Worm (Caenorhabditis elegans) whole organism, L4 larva: ENCODE data around the gene Y50E8A.1.

Experiments
- F10B5.3 ChIP-seq: sonication (generic microtip); optimal IDR thresholded peaks from 2 replicates; lab custom pipeline; 2016; ENCODE audit warnings: mild to moderate bottlenecking, missing genetic modification characterization, missing compliant biosample characterization
- F26F4.8 ChIP-seq: fragments of 200-800 bp; sonication (Bioruptor generic); conservative IDR thresholded peaks from 2 replicates; pipeline ENCODE4 v1.3.6; 2022; ENCODE audit warnings: missing genetic modification characterization, missing compliant biosample characterization
- F37D6.2 ChIP-seq: sonication (generic microtip); optimal IDR thresholded peaks from 2 replicates; lab custom pipeline; 2016; ENCODE audit warnings: mild to moderate bottlenecking, missing genetic modification characterization, missing compliant biosample characterization
- F44E2.7 ChIP-seq: fragments of 200-800 bp; sonication (Bioruptor generic); IDR thresholded peaks from 2 replicates; pipeline ENCODE4 v2.1.2; 2022; ENCODE audit warnings: missing genetic modification characterization, missing compliant biosample characterization
- R02D3.7 ChIP-seq: fragments of 150-350 bp; sonication (generic microtip); optimal IDR thresholded peaks from 3 replicates; lab custom pipeline; 2014; ENCODE audit warnings: missing biosample characterization, missing genetic modification characterization
- T20F7.1 ChIP-seq: fragments of 200-800 bp; sonication (Bioruptor generic); optimal IDR thresholded peaks from 2 replicates; lab custom pipeline; 2018; ENCODE audit warnings: mild to moderate bottlenecking, missing genetic modification characterization, missing compliant biosample characterization
- T26A8.4 ChIP-seq: fragments of 200-800 bp; sonication (Bioruptor generic); IDR thresholded peaks from 2 replicates; pipeline ENCODE4 v1.3.6; 2022; ENCODE audit warnings: missing genetic modification characterization, missing compliant biosample characterization
- Y105C5A.15 ChIP-seq: fragments of 200-800 bp; sonication (Bioruptor generic); IDR thresholded peaks from 2 replicates; pipeline ENCODE4 v1.3.6; 2022; ENCODE audit warnings: missing genetic modification characterization, missing compliant biosample characterization
- aha-1 ChIP-seq: fragments of 150-350 bp; peaks from one replicate; lab custom pipeline; 2014; ENCODE audit warnings: missing biosample characterization, missing genetic modification characterization
- aly-2 ChIP-seq: sonication (generic microtip); optimal IDR thresholded peaks from 2 replicates; lab custom pipeline; 2018; ENCODE audit warnings: missing biosample characterization, missing genetic modification characterization
- attf-4 ChIP-seq: sonication (generic microtip); optimal IDR thresholded peaks from 3 replicates; lab custom pipeline; 2017; ENCODE audit warnings: missing biosample characterization, missing genetic modification characterization
- daf-12 ChIP-seq: fragments of 150-350 bp; optimal IDR thresholded peaks from 2 replicates; lab custom pipeline; 2014; ENCODE audit warnings: missing biosample characterization, missing genetic modification reagents, missing genetic modification characterization
- daf-16 ChIP-seq, 3 experiments: sonication (generic microtip); optimal IDR thresholded peaks; 2 replicates each; lab custom pipeline; 2016 to 2017; ENCODE audit warnings: missing genetic modification characterization in 3 of 3, missing genetic modification reagents in 3 of 3, mild to moderate bottlenecking in 2 of 3, missing compliant biosample characterization in 2 of 3, missing biosample characterization in 1 of 3, moderate library complexity in 1 of 3
- dmd-6 ChIP-seq: fragments of 200-800 bp; sonication (Bioruptor generic); IDR thresholded peaks from 2 replicates; pipeline ENCODE4 v1.3.6; 2022; ENCODE audit warnings: missing genetic modification reagents, missing genetic modification characterization, missing compliant biosample characterization
- dmd-8 ChIP-seq: fragments of 200-800 bp; sonication (Bioruptor generic); IDR thresholded peaks from 2 replicates; pipeline ENCODE4 v1.3.6; 2022; ENCODE audit warnings: missing genetic modification characterization, missing compliant biosample characterization
- dmd-9 ChIP-seq: fragments of 200-800 bp; sonication (Bioruptor generic); IDR thresholded peaks from 2 replicates; pipeline ENCODE4 v1.3.6; 2022; ENCODE audit warnings: missing genetic modification reagents, missing genetic modification characterization, missing compliant biosample characterization
- dpl-1 ChIP-seq: fragments of 150-350 bp; optimal IDR thresholded peaks from 2 replicates; lab custom pipeline; 2014; ENCODE audit warnings: missing biosample characterization, missing genetic modification reagents, missing genetic modification characterization
- dve-1 ChIP-seq: sonication (generic microtip); optimal IDR thresholded peaks from 2 replicates; lab custom pipeline; 2017; ENCODE audit warnings: antibody characterized with exemption, mild to moderate bottlenecking, missing genetic modification characterization, missing compliant biosample characterization; ENCODE audit not compliant: insufficient read depth
- egl-43 ChIP-seq: fragments of 200-800 bp; sonication (Bioruptor generic); IDR thresholded peaks from 2 replicates; pipeline ENCODE4 v1.3.6; 2022; ENCODE audit warnings: missing genetic modification reagents, missing genetic modification characterization, missing compliant biosample characterization
- fkh-10 ChIP-seq: fragments of 150-350 bp; optimal IDR thresholded peaks from 2 replicates; lab custom pipeline; 2014; ENCODE audit warnings: missing biosample characterization, missing genetic modification reagents, missing genetic modification characterization
- fos-1 ChIP-seq: fragments of 150-350 bp; optimal IDR thresholded peaks from 2 replicates; lab custom pipeline; 2014; ENCODE audit warnings: missing biosample characterization, missing genetic modification characterization
- hlh-11 ChIP-seq: fragments of 200-800 bp; sonication (Bioruptor generic); optimal IDR thresholded peaks from 2 replicates; lab custom pipeline; 2018; ENCODE audit warnings: mild to moderate bottlenecking, missing genetic modification characterization, missing compliant biosample characterization
- hlh-30 ChIP-seq: sonication (generic microtip); optimal IDR thresholded peaks from 2 replicates; lab custom pipeline; 2017; ENCODE audit warnings: antibody characterized with exemption, mild to moderate bottlenecking, missing genetic modification characterization, missing compliant biosample characterization; ENCODE audit not compliant: insufficient read depth
- lim-7 ChIP-seq: fragments of 200-800 bp; sonication (Bioruptor generic); IDR thresholded peaks from 2 replicates; pipeline ENCODE4 v1.3.6; 2022; ENCODE audit warnings: missing genetic modification characterization, missing compliant biosample characterization
- lin-29 ChIP-seq: fragments of 200-800 bp; sonication (Bioruptor generic); IDR thresholded peaks from 2 replicates; pipeline ENCODE4 v1.3.6; 2022; ENCODE audit warnings: missing genetic modification reagents, missing genetic modification characterization, missing compliant biosample characterization
- lsy-2 ChIP-seq, 2 experiments: fragments of 150-350 bp in 1 of 2; sonication (generic microtip) in 1 of 2; optimal IDR thresholded peaks; 2 replicates each; lab custom pipeline; 2014 to 2017; ENCODE audit warnings: missing biosample characterization in 2 of 2, missing genetic modification characterization in 2 of 2
- madf-5 ChIP-seq, 2 experiments: fragments of 200-800 bp; sonication (Bioruptor generic); IDR thresholded peaks; 2 replicates each; pipeline ENCODE4 v1.3.6; 2022; ENCODE audit warnings: missing compliant biosample characterization in 2 of 2, missing genetic modification characterization in 2 of 2
- madf-9 ChIP-seq: fragments of 200-800 bp; sonication (Bioruptor generic); conservative IDR thresholded peaks from 2 replicates; pipeline ENCODE4 v1.3.6; 2022; ENCODE audit warnings: missing genetic modification reagents, missing genetic modification characterization, missing compliant biosample characterization
- mxl-2 ChIP-seq: fragments of 200-800 bp; sonication (Bioruptor generic); conservative IDR thresholded peaks from 2 replicates; pipeline ENCODE4 v1.3.6; 2022; ENCODE audit warnings: missing genetic modification reagents, missing genetic modification characterization, missing compliant biosample characterization
- mxl-3 ChIP-seq: fragments of 200-800 bp; sonication (Bioruptor generic); optimal IDR thresholded peaks from 2 replicates; lab custom pipeline; 2018; ENCODE audit warnings: mild to moderate bottlenecking, missing genetic modification characterization, missing compliant biosample characterization
- nhr-102 ChIP-seq: sonication (generic microtip); optimal IDR thresholded peaks from 2 replicates; lab custom pipeline; 2016; ENCODE audit warnings: mild to moderate bottlenecking, missing genetic modification characterization, moderate library complexity, missing compliant biosample characterization
- nhr-111 ChIP-seq: fragments of 200-800 bp; sonication (Bioruptor generic); optimal IDR thresholded peaks from 2 replicates; lab custom pipeline; 2018; ENCODE audit warnings: mild to moderate bottlenecking, missing genetic modification characterization, missing compliant biosample characterization
- nhr-237 ChIP-seq: sonication (generic microtip); optimal IDR thresholded peaks from 2 replicates; lab custom pipeline; 2017; ENCODE audit warnings: missing biosample characterization, missing genetic modification characterization
- nhr-25 ChIP-seq: sonication (generic microtip); optimal IDR thresholded peaks from 2 replicates; lab custom pipeline; 2017; ENCODE audit warnings: missing genetic modification characterization, mild to moderate bottlenecking, missing compliant biosample characterization, antibody characterized with exemption, moderate library complexity, borderline replicate concordance; ENCODE audit not compliant: insufficient read depth
- nhr-28 ChIP-seq: fragments of 150-350 bp; optimal IDR thresholded peaks from 2 replicates; lab custom pipeline; 2014; ENCODE audit warnings: missing biosample characterization, missing genetic modification characterization
- nhr-42 ChIP-seq: fragments of 200-800 bp; sonication (Bioruptor generic); IDR thresholded peaks from 2 replicates; pipeline ENCODE4 v1.3.6; 2022; ENCODE audit warnings: missing genetic modification characterization, missing compliant biosample characterization
- nhr-48 ChIP-seq: sonication (generic microtip); optimal IDR thresholded peaks from 2 replicates; lab custom pipeline; 2016; ENCODE audit warnings: mild to moderate bottlenecking, missing genetic modification characterization, missing compliant biosample characterization
- nhr-6 ChIP-seq: fragments of 150-350 bp; optimal IDR thresholded peaks from 2 replicates; lab custom pipeline; 2014; ENCODE audit warnings: missing biosample characterization, missing genetic modification characterization
- php-3 ChIP-seq: fragments of 200-800 bp; sonication (Bioruptor generic); IDR thresholded peaks from 2 replicates; pipeline ENCODE4 v1.3.6; 2022; ENCODE audit warnings: missing genetic modification reagents, missing genetic modification characterization, missing compliant biosample characterization
- pqm-1 ChIP-seq: sonication (generic microtip); optimal IDR thresholded peaks from 2 replicates; lab custom pipeline; 2017; ENCODE audit warnings: missing biosample characterization, missing genetic modification characterization
- sdz-12 ChIP-seq: fragments of 200-800 bp; sonication (Bioruptor generic); optimal IDR thresholded peaks from 2 replicates; lab custom pipeline; 2018; ENCODE audit warnings: mild to moderate bottlenecking, missing genetic modification characterization, missing compliant biosample characterization
- snpc-1.2 ChIP-seq: fragments of 200-800 bp; sonication (Bioruptor generic); IDR thresholded peaks from 2 replicates; pipeline ENCODE4 v1.3.6; 2022; ENCODE audit warnings: missing genetic modification reagents, missing genetic modification characterization, missing compliant biosample characterization
- spr-3 ChIP-seq: fragments of 200-800 bp; sonication (Bioruptor generic); optimal IDR thresholded peaks from 2 replicates; lab custom pipeline; 2018; ENCODE audit warnings: mild to moderate bottlenecking, missing genetic modification characterization, missing compliant biosample characterization
- unc-130 ChIP-seq: sonication (generic microtip); optimal IDR thresholded peaks from 2 replicates; lab custom pipeline; 2016; ENCODE audit warnings: missing genetic modification reagents, missing genetic modification characterization, missing compliant biosample characterization
- vab-7 ChIP-seq: fragments of 200-800 bp; sonication (Bioruptor generic); IDR thresholded peaks from 2 replicates; pipeline ENCODE4 v1.3.6; 2022; ENCODE audit warnings: missing genetic modification reagents, missing genetic modification characterization, missing compliant biosample characterization
- zag-1 ChIP-seq: fragments of 150-350 bp; optimal IDR thresholded peaks from 2 replicates; lab custom pipeline; 2014; ENCODE audit warnings: missing biosample characterization, missing genetic modification characterization
- zfp-3 ChIP-seq: fragments of 200-800 bp; sonication (Bioruptor generic); conservative IDR thresholded peaks from 2 replicates; pipeline ENCODE4 v1.3.6; 2022; ENCODE audit warnings: missing genetic modification reagents, missing genetic modification characterization, missing compliant biosample characterization
- zip-2 ChIP-seq: fragments of 150-350 bp; optimal IDR thresholded peaks from 2 replicates; lab custom pipeline; 2014; ENCODE audit warnings: missing biosample characterization, missing genetic modification characterization
- ztf-11 ChIP-seq: fragments of 150-350 bp; optimal IDR thresholded peaks from 2 replicates; lab custom pipeline; 2014; ENCODE audit warnings: missing biosample characterization, missing genetic modification characterization
- ztf-7 ChIP-seq: fragments of 150-350 bp; optimal IDR thresholded peaks from 2 replicates; lab custom pipeline; 2014; ENCODE audit warnings: missing biosample characterization, missing genetic modification characterization

The Y50E8A.1 gene

ce11 chrV:14696604-14697307 is 29.9 kb upstream of the Y50E8A.1 start, which contains the start of gene unc-112:
TSS of gene unc-112 (minus strand) at chrV:14696654.
- TF ChIP-seq attf-4 (no peak), hlh-11 (peak; percentile 94), unc-130 (GFP tag; lab: Kevin White, UChicago) (no peak), mxl-3 (GFP tag; lab: Kevin White, UChicago) (peak; percentile 85), nhr-48 (peak; percentile 25), nhr-25 (tag; lab: Kevin White, UChicago) (no peak), fkh-10 (GFP tag; lab: Kevin White, UChicago) (no peak), mxl-2 (GFP tag; lab: Robert Waterston, UW) (no peak), F10B5.3 (tag; lab: Kevin White, UChicago) (peak; percentile 50), aly-2 (no peak), nhr-28 (tag; lab: Kevin White, UChicago) (peak; percentile 90), zip-2 (tag; lab: Kevin White, UChicago) (no peak), R02D3.7 (tag; lab: Kevin White, UChicago) (no peak), zag-1 (tag; lab: Kevin White, UChicago) (no peak), vab-7 (GFP tag; lab: Robert Waterston, UW) (no peak), aha-1 (peak; percentile 98), nhr-102 (tag; lab: Kevin White, UChicago) (no peak), snpc-1.2 (GFP tag; lab: Robert Waterston, UW) (no peak), php-3 (no peak), Y105C5A.15 (GFP tag; lab: Robert Waterston, UW) (no peak), fos-1 (no peak), daf-12 (tag; lab: Kevin White, UChicago) (no peak), nhr-6 (tag; lab: Kevin White, UChicago) (peak; percentile 98), ztf-11 (no peak), zfp-3 (GFP tag; lab: Robert Waterston, UW) (no peak), nhr-42 (no peak), ztf-7 (no peak), madf-5 (GFP tag; IDR thresholded peaks at IDR 0.05; lab: Robert Waterston, UW) (0 out of 4 replicates have a peak, but pooled peaks of 1 of the 2 experiments have one; percentile 9), dmd-9 (GFP tag; lab: Robert Waterston, UW) (no peak), lin-29 (GFP tag; lab: Robert Waterston, UW) (no peak), hlh-30 (peak; percentile 67), spr-3 (no peak), T20F7.1 (no peak), dpl-1 (GFP tag; lab: Kevin White, UChicago) (peak; percentile 51), nhr-111 (GFP tag; lab: Kevin White, UChicago) (no peak), T26A8.4 (peak; percentile 24; the same call in 1 of the 2 replicates), pqm-1 (tag; lab: Kevin White, UChicago) (peak; percentile 84), lim-7 (GFP tag; lab: Robert Waterston, UW) (no peak), madf-9 (GFP tag; lab: Robert Waterston, UW) (no peak), daf-16 (GFP tag; optimal IDR thresholded peaks at IDR 0.05; lab: Kevin White, UChicago) (peak in 1 of 2 experiments; percentile 71), daf-16 (tag; optimal IDR thresholded peaks at IDR 0.05; lab: Kevin White, UChicago) (no peak), sdz-12 (no peak), nhr-237 (tag; lab: Kevin White, UChicago) (no peak), dmd-6 (GFP tag; lab: Robert Waterston, UW) (no peak; the same call in none of the 2 replicates), dmd-8 (GFP tag; lab: Robert Waterston, UW) (no peak), F37D6.2 (no peak), F26F4.8 (GFP tag; lab: Robert Waterston, UW) (no peak), egl-43 (peak; percentile 70; the same call in 1 of the 2 replicates), F44E2.7 (GFP tag; lab: Robert Waterston, UW) (no peak), dve-1 (peak; percentile 84), lsy-2 (tag; optimal IDR thresholded peaks at IDR 0.05; lab: Kevin White, UChicago) (peak; percentile 44 to 82)
